Fruit fly (Drosophila melanogaster): ENCODE results near the gene Obp83ef.
A peak's percentile ranks its signal among the peaks of the same experiment; 100 is the strongest.

Obp83ef gene

dm6 chr3R:6102318-6102717 is 8.5 kb downstream of the Obp83ef start (continued):
- TF ChIP-seq CG6808 (GFP tag; optimal IDR thresholded peaks at IDR 0.05), result peak; percentile 81
- no peak for TF ChIP-seq cyc (GFP tag; optimal IDR thresholded peaks at IDR 0.05)
- peak; percentile 39 for TF ChIP-seq Eip75B (GFP tag; optimal IDR thresholded peaks at IDR 0.05)
- TF ChIP-seq net (GFP tag; optimal IDR thresholded peaks at IDR 0.05), result peak; percentile 66
- peak; percentile 16 for TF ChIP-seq dac (GFP tag; optimal IDR thresholded peaks at IDR 0.05)
- TF ChIP-seq CG8119 (GFP tag; IDR thresholded peaks at IDR 0.05), result no peak
- TF ChIP-seq dsx (GFP tag; optimal IDR thresholded peaks at IDR 0.05; ENCODE audit: poor library complexity, severe bottlenecking), result no peak
- no peak for TF ChIP-seq fkh (GFP tag; optimal IDR thresholded peaks at IDR 0.05)
- TF ChIP-seq spab (GFP tag; optimal IDR thresholded peaks at IDR 0.05), result peak; percentile 72
- peak; percentile 79 for TF ChIP-seq CG32006 (GFP tag; optimal IDR thresholded peaks at IDR 0.05)
- peak; percentile 12 to 82 for TF ChIP-seq salr (GFP tag; optimal IDR thresholded peaks at IDR 0.05)
- TF ChIP-seq Lpt (GFP tag; optimal IDR thresholded peaks at IDR 0.05), result peak; percentile 29
- peak; percentile 68 for TF ChIP-seq CG10631 (GFP tag; optimal IDR thresholded peaks at IDR 0.05)
- TF ChIP-seq Sox14 (GFP tag; optimal IDR thresholded peaks at IDR 0.05), result peak; percentile 44
- TF ChIP-seq ss (GFP tag; optimal IDR thresholded peaks at IDR 0.05), result peak in 1 of 2 experiments; percentile 52
- TF ChIP-seq fd59A (GFP tag; optimal IDR thresholded peaks at IDR 0.05), result peak; percentile 78
- peak; percentile 60 for TF ChIP-seq Ets96B (tag; optimal IDR thresholded peaks at IDR 0.05)
- peak; percentile 67 for TF ChIP-seq CG3032 (tag; optimal IDR thresholded peaks at IDR 0.05)
- no peak for TF ChIP-seq Smox (GFP tag; optimal IDR thresholded peaks at IDR 0.05)
- no peak for TF ChIP-seq Blimp-1 (GFP tag; optimal IDR thresholded peaks at IDR 0.05)
- TF ChIP-seq OdsH (GFP tag; optimal IDR thresholded peaks at IDR 0.05), result peak; percentile 46
- TF ChIP-seq Eip93F (GFP tag; optimal IDR thresholded peaks at IDR 0.05), result no peak
- peak; percentile 15 for TF ChIP-seq CG11762 (GFP tag; optimal IDR thresholded peaks at IDR 0.05; ENCODE audit: insufficient read depth)
- TF ChIP-seq CG16779 (tag; optimal IDR thresholded peaks at IDR 0.05), result peak; percentile 31

- TF ChIP-seq CG31627 (GFP tag; optimal IDR thresholded peaks at IDR 0.05) (no peak), fkh (GFP tag; optimal IDR thresholded peaks at IDR 0.05) (peak; percentile 48), CG3032 (tag; optimal IDR thresholded peaks at IDR 0.05) (no peak), CG6163 (GFP tag; IDR thresholded peaks at IDR 0.05) (0 out of 3 replicates have a peak, but pooled peaks have one; percentile 7), CG8632 (GFP tag; optimal IDR thresholded peaks at IDR 0.05) (no peak), CG7368 (GFP tag; optimal IDR thresholded peaks at IDR 0.05) (no peak), Eip78C (GFP tag) (peak; percentile 65)
Observed at dm6 chr3R:6100764-6101163, 10.1 kb downstream of the Obp83ef start, which contains the start of gene Gasp. Gasp (minus strand) TSS chr3R:6100887.

dm6 chr3R:6098320-6098719 is 12.5 kb downstream of the Obp83ef start:
- TF ChIP-seq CG6808 (GFP tag; optimal IDR thresholded peaks at IDR 0.05) (no peak), eg (GFP tag; IDR thresholded peaks at IDR 0.05) (0 out of 3 replicates have a peak, but pooled peaks have one; percentile 9), Ets96B (tag; optimal IDR thresholded peaks at IDR 0.05) (no peak), svp (GFP tag) (no peak), fkh (GFP tag; optimal IDR thresholded peaks at IDR 0.05) (peak; percentile 32), topi (GFP tag; optimal IDR thresholded peaks at IDR 0.05) (no peak)

- TF ChIP-seq CG15336 (GFP tag; IDR thresholded peaks at IDR 0.05), result 0 out of 2 replicates have a peak, but pooled peaks have one; percentile 9
- no peak for TF ChIP-seq CG3919 (GFP tag; optimal IDR thresholded peaks at IDR 0.05)
Observed at dm6 chr3R:6097042-6097441, 13.8 kb downstream of the Obp83ef start.

dm6 chr3R:6082132-6082531 is 28.7 kb downstream of the Obp83ef start:
- TF ChIP-seq salr (GFP tag; optimal IDR thresholded peaks at IDR 0.05), result no peak
- no peak for TF ChIP-seq CG8632 (GFP tag; optimal IDR thresholded peaks at IDR 0.05)
- no peak for TF ChIP-seq fd59A (GFP tag; optimal IDR thresholded peaks at IDR 0.05)
- no peak for TF ChIP-seq topi (GFP tag; optimal IDR thresholded peaks at IDR 0.05)
- no peak for TF ChIP-seq Ets21C (GFP tag; optimal IDR thresholded peaks at IDR 0.05)
- no peak for TF ChIP-seq spab (GFP tag; optimal IDR thresholded peaks at IDR 0.05)
- no peak for TF ChIP-seq CG3032 (tag; optimal IDR thresholded peaks at IDR 0.05)
- no peak for TF ChIP-seq Ets96B (tag; optimal IDR thresholded peaks at IDR 0.05)
- TF ChIP-seq CG34406 (GFP tag; optimal IDR thresholded peaks at IDR 0.05), result no peak

All from whole organism, prepupa.